Worm (Caenorhabditis elegans) whole organism, midembryonic: ENCODE data around the gene suds-3.

ENCODE experiments used
- T22C8.4 ChIP-seq: fragments of 200-800 bp; sonication (Bioruptor generic); IDR thresholded peaks from 2 replicates; pipeline ENCODE4 v1.3.6; 2022; ENCODE audit warnings: missing genetic modification characterization, missing compliant biosample characterization
- cog-1 ChIP-seq: sonication (generic microtip); optimal IDR thresholded peaks from 2 replicates; lab custom pipeline; 2016; ENCODE audit warnings: missing genetic modification characterization, missing compliant biosample characterization
- flt-1 ChIP-seq: fragments of 200-800 bp; sonication (Bioruptor generic); IDR thresholded peaks from 2 replicates; pipeline ENCODE4 v1.3.6; 2022; ENCODE audit warnings: missing genetic modification characterization, missing compliant biosample characterization
- klf-2 ChIP-seq: fragments of 200-800 bp; sonication (Bioruptor generic); conservative IDR thresholded peaks from 2 replicates; pipeline ENCODE4 v1.3.6; 2022; ENCODE audit warnings: missing genetic modification reagents, missing genetic modification characterization, missing compliant biosample characterization
- med-1 ChIP-seq: sonication (generic microtip); optimal IDR thresholded peaks from 2 replicates; lab custom pipeline; 2017; ENCODE audit warnings: missing genetic modification characterization, mild to moderate bottlenecking, missing compliant biosample characterization, antibody characterized with exemption, missing genetic modification reagents; ENCODE audit not compliant: insufficient read depth
- ref-1 ChIP-seq: fragments of 200-800 bp; sonication (Bioruptor generic); conservative IDR thresholded peaks from 2 replicates; pipeline ENCODE4 v1.3.6; 2022; ENCODE audit warnings: missing genetic modification reagents, missing genetic modification characterization, missing compliant biosample characterization
- tab-1 ChIP-seq: fragments of 200-800 bp; sonication (Bioruptor generic); IDR thresholded peaks from 2 replicates; pipeline ENCODE4 v1.3.6; 2022; ENCODE audit warnings: missing genetic modification characterization, missing compliant biosample characterization
- ztf-23 ChIP-seq: fragments of 200-800 bp; sonication (Bioruptor generic); IDR thresholded peaks from 2 replicates; pipeline ENCODE4 v1.3.6; 2022; ENCODE audit warnings: missing genetic modification reagents, missing genetic modification characterization, missing compliant biosample characterization
- ztf-29 ChIP-seq: fragments of 200-800 bp; sonication (Bioruptor generic); IDR thresholded peaks from 2 replicates; pipeline ENCODE4 v1.3.6; 2022; ENCODE audit warnings: missing genetic modification reagents, missing genetic modification characterization, missing compliant biosample characterization

Gene suds-3

ce11 chrV:9927954-9928353 is 2.9 kb upstream of the suds-3 start:
- no peak for TF ChIP-seq ztf-29 (GFP tag; lab: Robert Waterston, UW)
- TF ChIP-seq ztf-23 (GFP tag; lab: Robert Waterston, UW): no peak
- TF ChIP-seq ref-1: no peak
- no peak for TF ChIP-seq med-1
- no peak for TF ChIP-seq T22C8.4
- no peak for TF ChIP-seq tab-1 (GFP tag; lab: Robert Waterston, UW)
- TF ChIP-seq klf-2 (GFP tag; lab: Robert Waterston, UW): no peak
- TF ChIP-seq flt-1 (GFP tag; lab: Robert Waterston, UW): no peak
- no peak for TF ChIP-seq cog-1 (tag; lab: Kevin White, UChicago)

- TF ChIP-seq klf-2 (GFP tag; lab: Robert Waterston, UW) (no peak), flt-1 (GFP tag; lab: Robert Waterston, UW) (no peak), ref-1 (no peak), tab-1 (GFP tag; lab: Robert Waterston, UW) (no peak), med-1 (no peak), ztf-29 (GFP tag; lab: Robert Waterston, UW) (no peak), cog-1 (tag; lab: Kevin White, UChicago) (no peak), T22C8.4 (no peak), ztf-23 (GFP tag; lab: Robert Waterston, UW) (no peak)
Observed at ce11 chrV:9937435-9937834, 6.6 kb downstream of the suds-3 start, which contains the start of gene srj-33. Gene srj-33, minus strand, starts transcription at chrV:9937535.

ce11 chrV:9943039-9943438 is 12.2 kb downstream of the suds-3 start, which contains the start of gene fipr-12:
Gene fipr-12, plus strand, starts transcription at chrV:9943339.
- TF ChIP-seq T22C8.4 (no peak), tab-1 (GFP tag; lab: Robert Waterston, UW) (no peak), klf-2 (GFP tag; lab: Robert Waterston, UW) (no peak), cog-1 (tag; lab: Kevin White, UChicago) (no peak), ref-1 (no peak), med-1 (no peak), ztf-23 (GFP tag; lab: Robert Waterston, UW) (no peak), ztf-29 (GFP tag; lab: Robert Waterston, UW) (no peak), flt-1 (GFP tag; lab: Robert Waterston, UW) (no peak)

ce11 chrV:9944093-9944492 is 13.3 kb downstream of the suds-3 start, which contains the start of gene sre-28:
Gene sre-28, plus strand, starts transcription at chrV:9944393.
- TF ChIP-seq T22C8.4: no peak
- TF ChIP-seq ref-1: no peak
- TF ChIP-seq klf-2 (GFP tag; lab: Robert Waterston, UW): no peak
- no peak for TF ChIP-seq tab-1 (GFP tag; lab: Robert Waterston, UW)
- no peak for TF ChIP-seq flt-1 (GFP tag; lab: Robert Waterston, UW)
- no peak for TF ChIP-seq cog-1 (tag; lab: Kevin White, UChicago)
- TF ChIP-seq med-1: no peak
- no peak for TF ChIP-seq ztf-29 (GFP tag; lab: Robert Waterston, UW)
- no peak for TF ChIP-seq ztf-23 (GFP tag; lab: Robert Waterston, UW)

- TF ChIP-seq ztf-23 (GFP tag; lab: Robert Waterston, UW) (no peak), T22C8.4 (no peak), klf-2 (GFP tag; lab: Robert Waterston, UW) (no peak), tab-1 (GFP tag; lab: Robert Waterston, UW) (no peak), cog-1 (tag; lab: Kevin White, UChicago) (no peak), flt-1 (GFP tag; lab: Robert Waterston, UW) (no peak)
Observed at ce11 chrV:9948840-9949239, 18.0 kb downstream of the suds-3 start, which contains the start of gene nlp-58. Gene nlp-58, minus strand, starts transcription at chrV:9948940.

ce11 chrV:9950861-9951260 is 20.0 kb downstream of the suds-3 start, which contains the start of gene ttr-46:
Gene ttr-46, plus strand, starts transcription at chrV:9951233.
- TF ChIP-seq ztf-23 (GFP tag; lab: Robert Waterston, UW) (no peak), cog-1 (tag; lab: Kevin White, UChicago) (no peak), flt-1 (GFP tag; lab: Robert Waterston, UW) (no peak), klf-2 (GFP tag; lab: Robert Waterston, UW) (no peak), ztf-29 (GFP tag; lab: Robert Waterston, UW) (no peak), tab-1 (GFP tag; lab: Robert Waterston, UW) (no peak), T22C8.4 (no peak), med-1 (no peak), ref-1 (no peak)

- TF ChIP-seq klf-2 (GFP tag; lab: Robert Waterston, UW) (no peak), ref-1 (no peak), cog-1 (tag; lab: Kevin White, UChicago) (no peak), ztf-23 (GFP tag; lab: Robert Waterston, UW) (no peak), T22C8.4 (no peak), med-1 (no peak), tab-1 (GFP tag; lab: Robert Waterston, UW) (no peak), ztf-29 (GFP tag; lab: Robert Waterston, UW) (no peak), flt-1 (GFP tag; lab: Robert Waterston, UW) (no peak)
Observed at ce11 chrV:9952396-9952795, 21.6 kb downstream of the suds-3 start, which contains the start of gene mam-5. Gene mam-5, plus strand, starts transcription at chrV:9952699.

ce11 chrV:9958231-9958630 is 27.4 kb downstream of the suds-3 start, which contains the start of gene anmt-3:
Gene anmt-3, minus strand, starts transcription at chrV:9958331.
- TF ChIP-seq ztf-23 (GFP tag; lab: Robert Waterston, UW) (no peak), klf-2 (GFP tag; lab: Robert Waterston, UW) (no peak), ztf-29 (GFP tag; lab: Robert Waterston, UW) (no peak), T22C8.4 (no peak)

- TF ChIP-seq tab-1 (GFP tag; lab: Robert Waterston, UW) (no peak), ref-1 (no peak), ztf-29 (GFP tag; lab: Robert Waterston, UW) (no peak), cog-1 (tag; lab: Kevin White, UChicago) (no peak), ztf-23 (GFP tag; lab: Robert Waterston, UW) (no peak), klf-2 (GFP tag; lab: Robert Waterston, UW) (no peak)
Observed at ce11 chrV:9958654-9959053, 27.8 kb downstream of the suds-3 start.

- TF ChIP-seq ztf-23 (GFP tag; lab: Robert Waterston, UW) (no peak), klf-2 (GFP tag; lab: Robert Waterston, UW) (no peak), tab-1 (GFP tag; lab: Robert Waterston, UW) (no peak), ref-1 (no peak), T22C8.4 (no peak), flt-1 (GFP tag; lab: Robert Waterston, UW) (no peak), cog-1 (tag; lab: Kevin White, UChicago) (no peak), ztf-29 (GFP tag; lab: Robert Waterston, UW) (no peak), med-1 (no peak)
Observed at ce11 chrV:9960376-9960775, 29.6 kb downstream of the suds-3 start, which contains the start of gene T07C12.10. Gene T07C12.10, minus strand, starts transcription at chrV:9960476.
